Fruit fly (Drosophila melanogaster): Measurements from ENCODE around the gene epsilonCOP.

epsilonCOP gene

DNA sequence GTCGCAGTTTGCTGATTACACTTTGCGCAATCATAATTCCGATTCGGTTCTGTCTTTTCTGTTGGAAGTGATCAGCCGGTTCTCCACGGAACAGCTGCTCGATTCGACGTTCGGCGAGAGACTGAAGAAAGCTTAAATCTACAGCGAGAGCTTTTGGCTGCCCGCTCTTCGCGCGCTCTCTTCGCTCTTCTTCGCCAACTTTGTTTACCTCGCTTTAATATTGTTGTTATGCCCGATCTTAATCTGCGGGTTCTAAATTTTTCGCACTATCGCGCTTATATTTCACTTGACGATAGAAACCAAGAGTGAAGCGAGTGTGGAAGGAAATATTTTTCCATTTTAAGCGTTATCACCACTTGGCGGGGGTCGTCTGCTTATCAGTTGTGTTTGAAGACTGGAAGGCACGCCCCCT, 5.5 kb downstream of the epsilonCOP start, which contains the start of gene CG9547 (continued):
- TF ChIP-seq CG13296 (GFP tag; optimal IDR thresholded peaks at IDR 0.05): peak; percentile 70
- TF ChIP-seq CG10462 (GFP tag; optimal IDR thresholded peaks at IDR 0.05): no peak
- peak; percentile 55 for TF ChIP-seq lbe (GFP tag; optimal IDR thresholded peaks at IDR 0.05)
- no peak for TF ChIP-seq CG4854 (GFP tag; optimal IDR thresholded peaks at IDR 0.05)
- no peak for TF ChIP-seq repo (GFP tag; optimal IDR thresholded peaks at IDR 0.05)
- TF ChIP-seq CG4617 (GFP tag; optimal IDR thresholded peaks at IDR 0.05; ENCODE audit: borderline replicate concordance): no peak
- no peak for TF ChIP-seq h (optimal IDR thresholded peaks at IDR 0.05)
- TF ChIP-seq CG7745 (tag; optimal IDR thresholded peaks at IDR 0.05): peak; percentile 97
- TF ChIP-seq gce (GFP tag; IDR thresholded peaks at IDR 0.05): no peak
- TF ChIP-seq MTF-1 (GFP tag; optimal IDR thresholded peaks at IDR 0.05; ENCODE audit: borderline replicate concordance): peak; percentile 5
- peak; percentile 65; the same call in 2 of the 3 replicates for TF ChIP-seq Dbx (GFP tag; IDR thresholded peaks at IDR 0.05)
- peak; percentile 44 for TF ChIP-seq PHDP (tag; optimal IDR thresholded peaks at IDR 0.05)
- no peak for TF ChIP-seq danr (GFP tag; IDR thresholded peaks at IDR 0.05)
- no peak for TF ChIP-seq Lpt (GFP tag; optimal IDR thresholded peaks at IDR 0.05)
- no peak for TF ChIP-seq esg (GFP tag; conservative IDR thresholded peaks at IDR 0.05)
- TF ChIP-seq dmrt99B (tag; optimal IDR thresholded peaks at IDR 0.05): no peak
- no peak for TF ChIP-seq Ets97D (GFP tag; optimal IDR thresholded peaks at IDR 0.05)
- TF ChIP-seq wek (GFP tag; optimal IDR thresholded peaks at IDR 0.05): peak; percentile 31
- no peak for TF ChIP-seq Neu2 (GFP tag; optimal IDR thresholded peaks at IDR 0.05; ENCODE audit: borderline replicate concordance)
- peak; percentile 11 for TF ChIP-seq CG15269 (tag; optimal IDR thresholded peaks at IDR 0.05)
- TF ChIP-seq HmgD (GFP tag; optimal IDR thresholded peaks at IDR 0.05): no peak
- TF ChIP-seq Med (GFP tag): peak; percentile 59
- peak; percentile 94 for TF ChIP-seq grn (GFP tag; optimal IDR thresholded peaks at IDR 0.05)
- TF ChIP-seq ATbp (GFP tag; optimal IDR thresholded peaks at IDR 0.05): no peak
- no peak for TF ChIP-seq CG8089 (GFP tag; optimal IDR thresholded peaks at IDR 0.05)
- no peak for TF ChIP-seq dati (GFP tag; IDR thresholded peaks at IDR 0.05)
- no peak for TF ChIP-seq mld (GFP tag; IDR thresholded peaks at IDR 0.05; ENCODE audit: partially characterized antibody)
- TF ChIP-seq kay (GFP tag; optimal IDR thresholded peaks at IDR 0.05): no peak
- TF ChIP-seq CG31365 (tag; optimal IDR thresholded peaks at IDR 0.05): peak; percentile 33
- TF ChIP-seq cato (GFP tag; optimal IDR thresholded peaks at IDR 0.05; ENCODE audit: borderline replicate concordance): no peak
- TF ChIP-seq CG34376 (GFP tag; optimal IDR thresholded peaks at IDR 0.05): peak; percentile 94
- TF ChIP-seq CG6654 (GFP tag; optimal IDR thresholded peaks at IDR 0.05): no peak
- no peak for TF ChIP-seq klu (GFP tag; IDR thresholded peaks at IDR 0.05)
- TF ChIP-seq odd (GFP tag; optimal IDR thresholded peaks at IDR 0.05): peak; percentile 25
- no peak for TF ChIP-seq CG4707 (GFP tag; optimal IDR thresholded peaks at IDR 0.05)
- TF ChIP-seq CG3281 (GFP tag; optimal IDR thresholded peaks at IDR 0.05): peak; percentile 27
- no peak for TF ChIP-seq crol (GFP tag; IDR thresholded peaks at IDR 0.05)
- TF ChIP-seq CG12659 (GFP tag; optimal IDR thresholded peaks at IDR 0.05): peak; percentile 0
- TF ChIP-seq Hey (tag; optimal IDR thresholded peaks at IDR 0.05): peak; percentile 48
- peak; percentile 45; the same call in 2 of the 3 replicates for TF ChIP-seq CG34224 (GFP tag; IDR thresholded peaks at IDR 0.05; ENCODE audit: partially characterized antibody)
- TF ChIP-seq Atf6 (GFP tag; IDR thresholded peaks at IDR 0.05): peak; percentile 14; the same call in 1 of the 2 replicates
- no peak for TF ChIP-seq fd102C (GFP tag; optimal IDR thresholded peaks at IDR 0.05)
- no peak for TF ChIP-seq CG1647 (GFP tag; optimal IDR thresholded peaks at IDR 0.05)
- no peak for TF ChIP-seq Nf-YA (GFP tag; IDR thresholded peaks at IDR 0.05)
- TF ChIP-seq Ptx1 (GFP tag; IDR thresholded peaks at IDR 0.05): no peak
- TF ChIP-seq CG5180 (GFP tag; optimal IDR thresholded peaks at IDR 0.05): peak; percentile 39
- TF ChIP-seq Jarid2 (GFP tag; optimal IDR thresholded peaks at IDR 0.05): peak; percentile 84
- no peak for TF ChIP-seq CG13424 (tag; optimal IDR thresholded peaks at IDR 0.05)
- peak; percentile 22 for TF ChIP-seq salm (tag; optimal IDR thresholded peaks at IDR 0.05)
- TF ChIP-seq CG17361 (GFP tag; IDR thresholded peaks at IDR 0.05): no peak
- TF ChIP-seq HLHmδ (GFP tag; optimal IDR thresholded peaks at IDR 0.05): no peak

All from whole organism, embryonic.